Fruit fly (Drosophila melanogaster) Kc167 (cell line): ENCODE results near the gene CG43702.

Source experiments
- Myc ChIP-seq: fragments of >200 bp; optimal IDR thresholded peaks from 2 replicates; lab custom pipeline; 2017; ENCODE audit warnings: missing external identifiers
- h ChIP-seq: fragments of >200 bp; optimal IDR thresholded peaks from 3 replicates; lab custom pipeline; 2018; ENCODE audit warnings: missing external identifiers
- insv ChIP-seq: fragments of >200 bp; optimal IDR thresholded peaks from 3 replicates; lab custom pipeline; 2018; ENCODE audit warnings: missing external identifiers
- psq ChIP-seq: fragments of >200 bp; optimal IDR thresholded peaks from 2 replicates; lab custom pipeline; 2017; ENCODE audit warnings: missing external identifiers
- ttk ChIP-seq: sonication (Bioruptor generic); optimal IDR thresholded peaks from 2 replicates; lab custom pipeline; 2017; ENCODE audit warnings: missing external identifiers

DNA sequence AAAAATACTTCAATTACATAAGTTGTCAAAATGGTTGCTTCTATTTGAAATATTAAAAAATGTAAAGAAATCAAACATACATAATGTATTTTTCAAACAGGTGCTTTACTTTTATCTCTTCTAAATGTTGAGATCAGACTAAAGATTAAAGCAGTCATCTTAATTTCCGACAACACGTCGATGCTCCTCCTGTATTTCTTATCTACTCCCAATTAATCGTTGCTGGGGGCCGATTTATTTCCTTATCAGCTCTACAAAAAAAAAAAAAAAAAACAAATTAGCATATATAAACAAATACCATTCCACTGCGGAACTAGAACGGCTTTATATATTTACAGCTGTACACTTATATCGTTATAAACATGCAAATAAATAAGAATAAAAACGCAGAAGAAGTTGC, 16.8 kb upstream of the CG43702 start:
- TF ChIP-seq psq (lab: Kevin White, UChicago) (no peak), ttk (lab: Kevin White, UChicago) (no peak), Myc (no peak), insv (lab: Kevin White, UChicago) (no peak), h (lab: Kevin White, UChicago) (no peak)
